Worm (Caenorhabditis elegans) whole organism, young adult: ENCODE data around the gene Y41C4A.7.

Experiments
- B0261.1 ChIP-seq: sonication (generic microtip); optimal IDR thresholded peaks from 2 replicates; lab custom pipeline; 2016; ENCODE audit warnings: mild to moderate bottlenecking, missing genetic modification characterization, moderate library complexity, missing compliant biosample characterization
- F23B12.7 ChIP-seq: sonication (generic microtip); optimal IDR thresholded peaks from 2 replicates; lab custom pipeline; 2017; ENCODE audit warnings: missing genetic modification characterization, mild to moderate bottlenecking, missing compliant biosample characterization, antibody characterized with exemption, moderate library complexity; ENCODE audit not compliant: insufficient read depth
- F52B5.7 ChIP-seq: sonication (generic microtip); optimal IDR thresholded peaks from 2 replicates; lab custom pipeline; 2016; ENCODE audit warnings: mild to moderate bottlenecking, missing genetic modification characterization, missing compliant biosample characterization
- Y79H2A.3 ChIP-seq: fragments of 200-800 bp; sonication (Bioruptor generic); conservative IDR thresholded peaks from 2 replicates; pipeline ENCODE4 v1.3.6; 2022; ENCODE audit warnings: missing genetic modification reagents, missing genetic modification characterization, missing compliant biosample characterization
- ZK185.1 ChIP-seq: sonication (generic microtip); optimal IDR thresholded peaks from 2 replicates; lab custom pipeline; 2016; ENCODE audit warnings: mild to moderate bottlenecking, missing genetic modification characterization, missing compliant biosample characterization; ENCODE audit not compliant: poor library complexity, severe bottlenecking
- attf-5 ChIP-seq: fragments of 200-800 bp; sonication (Bioruptor generic); optimal IDR thresholded peaks from 2 replicates; lab custom pipeline; 2018; ENCODE audit warnings: mild to moderate bottlenecking, missing genetic modification characterization, missing compliant biosample characterization
- cebp-1 ChIP-seq, 2 experiments: fragments of 200-800 bp in 1 of 2; sonication (Bioruptor generic) in 1 of 2; sonication (generic microtip) in 1 of 2; IDR thresholded peaks in 1 of 2; optimal IDR thresholded peaks in 1 of 2; 2 replicates each; pipeline versions ENCODE4 v1.3.6 to Lab custom; 2017 to 2022; ENCODE audit warnings: missing compliant biosample characterization in 2 of 2, missing genetic modification characterization in 2 of 2, mild to moderate bottlenecking in 1 of 2, missing genetic modification reagents in 1 of 2, moderate library complexity in 1 of 2
- ceh-58 ChIP-seq: fragments of 200-800 bp; sonication (Bioruptor generic); IDR thresholded peaks from 2 replicates; pipeline ENCODE4 v1.3.6; 2022; ENCODE audit warnings: missing genetic modification characterization, missing compliant biosample characterization
- dox-1 ChIP-seq: fragments of 200-800 bp; sonication (Bioruptor generic); IDR thresholded peaks from 2 replicates; pipeline ENCODE4 v1.3.6; 2022; ENCODE audit warnings: missing genetic modification reagents, missing genetic modification characterization, missing compliant biosample characterization
- egrh-3 ChIP-seq: fragments of 200-800 bp; sonication (Bioruptor generic); IDR thresholded peaks from 2 replicates; pipeline ENCODE4 v1.3.6; 2022; ENCODE audit warnings: missing genetic modification reagents, missing genetic modification characterization, missing compliant biosample characterization
- gei-17 ChIP-seq: fragments of 200-800 bp; sonication (Bioruptor generic); optimal IDR thresholded peaks from 2 replicates; lab custom pipeline; 2018; ENCODE audit warnings: mild to moderate bottlenecking, missing genetic modification characterization, missing compliant biosample characterization
- hmg-20 ChIP-seq: fragments of 200-800 bp; sonication (Bioruptor generic); IDR thresholded peaks from 2 replicates; pipeline ENCODE4 v1.3.6; 2022; ENCODE audit warnings: missing genetic modification reagents, missing genetic modification characterization, missing compliant biosample characterization
- hrde-1 ChIP-seq: sonication (generic microtip); optimal IDR thresholded peaks from 2 replicates; lab custom pipeline; 2016; ENCODE audit warnings: missing genetic modification characterization, mild to moderate bottlenecking, missing compliant biosample characterization, moderate library complexity, missing genotype, missing genetic modification reagents, borderline replicate concordance
- hsf-1 ChIP-seq: fragments of 200-800 bp; sonication (Bioruptor generic); IDR thresholded peaks from 2 replicates; pipeline ENCODE4 v1.3.6; 2022; ENCODE audit warnings: missing genetic modification reagents, missing genetic modification characterization, missing compliant biosample characterization
- lag-1 ChIP-seq: fragments of 200-800 bp; sonication (Bioruptor generic); IDR thresholded peaks from 2 replicates; pipeline ENCODE4 v1.3.6; 2022; ENCODE audit warnings: missing genetic modification reagents, missing genetic modification characterization, missing compliant biosample characterization
- lin-26 ChIP-seq: fragments of 200-800 bp; sonication (Bioruptor generic); IDR thresholded peaks from 2 replicates; pipeline ENCODE4 v1.3.6; 2022; ENCODE audit warnings: missing genetic modification reagents, missing genetic modification characterization, missing compliant biosample characterization
- lir-1 ChIP-seq: fragments of 200-800 bp; sonication (Bioruptor generic); conservative IDR thresholded peaks from 2 replicates; pipeline ENCODE4 v1.3.6; 2022; ENCODE audit warnings: missing genetic modification reagents, missing genetic modification characterization, missing compliant biosample characterization
- lsl-1 ChIP-seq: fragments of 200-800 bp; sonication (Bioruptor generic); optimal IDR thresholded peaks from 2 replicates; lab custom pipeline; 2018; ENCODE audit warnings: mild to moderate bottlenecking, missing genetic modification characterization, moderate library complexity, missing compliant biosample characterization
- madf-6 ChIP-seq: fragments of 200-800 bp; sonication (Bioruptor generic); IDR thresholded peaks from 2 replicates; pipeline ENCODE4 v1.3.6; 2022; ENCODE audit warnings: missing genetic modification reagents, missing genetic modification characterization, missing compliant biosample characterization
- mcd-1 ChIP-seq: fragments of 200-800 bp; sonication (Bioruptor generic); IDR thresholded peaks from 2 replicates; pipeline ENCODE4 v1.3.6; 2022; ENCODE audit warnings: missing genetic modification reagents, missing genetic modification characterization, missing compliant biosample characterization
- nhr-80 ChIP-seq: sonication (generic microtip); optimal IDR thresholded peaks from 2 replicates; lab custom pipeline; 2016; ENCODE audit warnings: missing genetic modification characterization, missing compliant biosample characterization
- rpc-1 ChIP-seq, 2 experiments: fragments of 150-350 bp in 1 of 2; sonication (generic microtip) in 1 of 2; optimal IDR thresholded peaks; 2 replicates each; lab custom pipeline; 2014 to 2018; ENCODE audit warnings: missing biosample characterization in 1 of 2, missing genetic modification characterization in 1 of 2, missing genetic modification reagents in 1 of 2, missing genotype in 1 of 2
- sdz-38 ChIP-seq: sonication (generic microtip); optimal IDR thresholded peaks from 2 replicates; lab custom pipeline; 2016; ENCODE audit warnings: missing genotype, missing genetic modification characterization, missing compliant biosample characterization
- sea-2 ChIP-seq: fragments of 200-800 bp; sonication (Bioruptor generic); IDR thresholded peaks from 2 replicates; pipeline ENCODE4 v1.3.6; 2022; ENCODE audit warnings: missing genetic modification characterization, missing compliant biosample characterization
- snpc-1.1 ChIP-seq: sonication (generic microtip); optimal IDR thresholded peaks from 2 replicates; lab custom pipeline; 2017; ENCODE audit warnings: missing genetic modification characterization, mild to moderate bottlenecking, missing compliant biosample characterization, antibody characterized with exemption, moderate library complexity, missing genotype, missing genetic modification reagents; ENCODE audit not compliant: insufficient read depth
- snpc-4 ChIP-seq, 5 experiments: fragments of 150-350 bp in 1 of 5; sonication (generic microtip) in 4 of 5; optimal IDR thresholded peaks; 2 replicates each; lab custom pipeline; 2014 to 2018; ENCODE audit warnings: missing genetic modification characterization in 5 of 5, missing biosample characterization in 3 of 5, antibody characterized with exemption in 2 of 5, mild to moderate bottlenecking in 2 of 5, missing compliant biosample characterization in 2 of 5, missing genotype in 2 of 5, moderate library complexity in 2 of 5, missing genetic modification reagents in 1 of 5
- tlf-1 ChIP-seq: fragments of 200-800 bp; sonication (Bioruptor generic); optimal IDR thresholded peaks from 2 replicates; lab custom pipeline; 2018; ENCODE audit warnings: mild to moderate bottlenecking, missing genetic modification characterization, missing compliant biosample characterization
- zfh-2 ChIP-seq: fragments of 200-800 bp; sonication (Bioruptor generic); conservative IDR thresholded peaks from 2 replicates; pipeline ENCODE4 v1.3.6; 2022; ENCODE audit warnings: missing genetic modification reagents, missing genetic modification characterization, missing compliant biosample characterization
- ztf-22 ChIP-seq: fragments of 200-800 bp; sonication (Bioruptor generic); optimal IDR thresholded peaks from 2 replicates; lab custom pipeline; 2018; ENCODE audit warnings: mild to moderate bottlenecking, missing genetic modification characterization, moderate library complexity, missing compliant biosample characterization
- ztf-25 ChIP-seq: fragments of 200-800 bp; sonication (Bioruptor generic); IDR thresholded peaks from 2 replicates; pipeline ENCODE4 v1.3.6; 2022; ENCODE audit warnings: missing genetic modification reagents, missing genetic modification characterization, missing compliant biosample characterization
- ztf-6 ChIP-seq: fragments of 200-800 bp; sonication (Bioruptor generic); IDR thresholded peaks from 2 replicates; pipeline ENCODE4 v1.3.6; 2022; ENCODE audit warnings: missing genetic modification reagents, missing genetic modification characterization, missing compliant biosample characterization

Y41C4A.7 gene

DNA sequence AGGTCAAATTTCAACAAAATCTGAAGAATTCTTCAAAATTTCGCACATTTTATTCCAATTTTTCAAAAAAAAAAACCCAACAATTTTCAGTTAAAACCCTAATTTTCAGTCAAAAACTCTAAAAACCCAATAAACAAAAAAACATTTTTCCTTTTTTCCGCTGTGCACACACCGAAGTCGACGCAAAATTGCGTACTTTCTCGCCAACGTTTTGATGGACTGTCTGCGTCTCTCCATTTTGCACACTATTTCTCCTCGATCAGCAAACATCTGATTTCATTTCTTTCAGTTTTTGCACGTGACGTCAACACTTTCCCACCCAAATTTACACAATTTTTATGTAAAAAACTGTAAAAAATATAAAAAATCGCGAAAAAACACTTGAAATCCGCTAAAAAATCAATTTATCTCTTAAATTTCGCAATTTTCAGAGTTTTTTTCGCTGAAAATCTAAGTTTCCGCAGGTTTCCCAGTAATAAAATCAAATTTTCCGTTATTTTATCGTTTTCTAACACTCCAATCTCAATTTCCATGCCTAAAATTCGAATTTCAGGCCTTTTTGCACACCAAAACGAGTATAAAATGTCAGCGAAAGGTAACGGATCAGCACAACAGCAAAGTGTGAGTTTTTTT, 41.4 kb upstream of the Y41C4A.7 start, which contains the start of gene crh-1 (continued):
- TF ChIP-seq ceh-58 (GFP tag; lab: Robert Waterston, UW): no peak

- no peak for TF ChIP-seq snpc-4 (GFP tag; optimal IDR thresholded peaks at IDR 0.05; lab: Kevin White, UChicago)
- TF ChIP-seq snpc-4 (tag; optimal IDR thresholded peaks at IDR 0.05; lab: Kevin White, UChicago): no peak
- TF ChIP-seq zfh-2 (GFP tag; lab: Robert Waterston, UW): peak; percentile 82
- no peak for TF ChIP-seq sea-2
- TF ChIP-seq dox-1 (GFP tag; lab: Robert Waterston, UW): peak; percentile 10; the same call in 1 of the 2 replicates
- no peak for TF ChIP-seq lag-1 (GFP tag; lab: Robert Waterston, UW)
- no peak for TF ChIP-seq ZK185.1
- no peak for TF ChIP-seq F23B12.7 (tag; lab: Kevin White, UChicago)
- TF ChIP-seq egrh-3: no peak
- no peak for TF ChIP-seq hmg-20 (GFP tag; lab: Robert Waterston, UW)
- TF ChIP-seq rpc-1 (optimal IDR thresholded peaks at IDR 0.05; lab: Kevin White, UChicago): no peak
- TF ChIP-seq rpc-1 (tag; optimal IDR thresholded peaks at IDR 0.05; lab: Kevin White, UChicago): no peak
- no peak for TF ChIP-seq madf-6 (GFP tag; lab: Robert Waterston, UW)
- no peak for TF ChIP-seq cebp-1 (GFP tag; IDR thresholded peaks at IDR 0.05; lab: Robert Waterston, UW)
- peak; percentile 42 for TF ChIP-seq cebp-1 (tag; optimal IDR thresholded peaks at IDR 0.05; lab: Kevin White, UChicago)
- no peak for TF ChIP-seq hrde-1 (tag; lab: Kevin White, UChicago)
- no peak for TF ChIP-seq ztf-25 (GFP tag; lab: Robert Waterston, UW)
- no peak for TF ChIP-seq hsf-1 (GFP tag; lab: Robert Waterston, UW)
- TF ChIP-seq lin-26 (GFP tag; lab: Robert Waterston, UW): no peak
- TF ChIP-seq ztf-22: no peak
- TF ChIP-seq sdz-38 (tag; lab: Kevin White, UChicago): no peak
- 0 out of 2 replicates have a peak, but pooled peaks have one; percentile 26 for TF ChIP-seq mcd-1 (GFP tag; lab: Robert Waterston, UW)
- no peak for TF ChIP-seq Y79H2A.3 (GFP tag; lab: Robert Waterston, UW)
- TF ChIP-seq B0261.1 (tag; lab: Kevin White, UChicago): no peak
- TF ChIP-seq nhr-80: peak; percentile 61
- peak; percentile 22 for TF ChIP-seq attf-5 (GFP tag; lab: Kevin White, UChicago)
Measured at ce11 chrIII:11659804-11660203, 38.9 kb upstream of the Y41C4A.7 start.

DNA sequence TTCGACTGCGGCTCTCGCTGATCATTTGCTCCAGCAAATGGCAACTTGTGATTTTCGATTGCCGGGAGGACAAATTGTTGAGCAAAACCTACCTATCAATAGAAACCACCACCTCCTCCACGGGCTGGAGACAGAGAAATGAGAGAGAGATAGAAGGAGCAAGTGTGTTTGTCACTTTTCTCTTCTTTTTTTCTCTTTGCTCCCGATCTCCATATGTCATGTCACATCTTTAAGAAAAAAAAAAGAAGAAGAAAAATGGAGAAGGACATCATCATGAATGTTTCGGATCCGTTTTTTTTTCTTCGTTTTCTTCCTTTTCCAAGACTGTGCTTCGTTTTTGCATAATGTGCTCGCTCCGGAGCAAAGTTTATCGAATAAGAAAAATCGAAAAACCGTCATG, 37.9 kb upstream of the Y41C4A.7 start:
- TF ChIP-seq F52B5.7 (tag; lab: Kevin White, UChicago) (no peak), lir-1 (GFP tag; lab: Robert Waterston, UW) (no peak), lsl-1 (GFP tag; lab: Kevin White, UChicago) (no peak), sea-2 (no peak), gei-17 (GFP tag; lab: Kevin White, UChicago) (no peak), nhr-80 (peak; percentile 7), tlf-1 (GFP tag; lab: Kevin White, UChicago) (no peak), ztf-6 (GFP tag; lab: Robert Waterston, UW) (no peak), snpc-1.1 (tag; lab: Kevin White, UChicago) (no peak), zfh-2 (GFP tag; lab: Robert Waterston, UW) (0 out of 2 replicates have a peak, but pooled peaks have one; percentile 8)
